Fruit fly (Drosophila melanogaster): ENCODE data around the gene CG12590.

- TF ChIP-seq OdsH (GFP tag; optimal IDR thresholded peaks at IDR 0.05) (peak; percentile 41), Hr38 (GFP tag; optimal IDR thresholded peaks at IDR 0.05) (no peak), CG16779 (tag; optimal IDR thresholded peaks at IDR 0.05) (no peak), CG11294 (GFP tag; IDR thresholded peaks at IDR 0.05) (no peak), esn (GFP tag; optimal IDR thresholded peaks at IDR 0.05) (peak; percentile 50), eg (GFP tag; IDR thresholded peaks at IDR 0.05) (no peak), Lpt (GFP tag; optimal IDR thresholded peaks at IDR 0.05) (no peak), fd59A (GFP tag; optimal IDR thresholded peaks at IDR 0.05) (peak; percentile 17), CG6808 (GFP tag; optimal IDR thresholded peaks at IDR 0.05) (peak; percentile 24), Gug (GFP tag; IDR thresholded peaks at IDR 0.05) (no peak), CG8319 (GFP tag; optimal IDR thresholded peaks at IDR 0.05) (no peak), CG4318 (GFP tag; optimal IDR thresholded peaks at IDR 0.05) (no peak), pdm3 (GFP tag; optimal IDR thresholded peaks at IDR 0.05) (peak; percentile 55), CG6792 (GFP tag; optimal IDR thresholded peaks at IDR 0.05) (peak; percentile 54)
Measured at dm6 chr3R:5118185-5118584, 41.2 kb upstream of the CG12590 start.

Data from whole organism, prepupa.